Worm (Caenorhabditis elegans) whole organism, mixed stage, embryonic: ENCODE data around the gene C25D7.5.

Experiments used
- mab-5 ChIP-seq: fragments of 150-350 bp; optimal IDR thresholded peaks from 2 replicates; lab custom pipeline; 2014; ENCODE audit warnings: missing biosample characterization, missing genetic modification characterization
- nhr-12 ChIP-seq: fragments of 150-350 bp; optimal IDR thresholded peaks from 2 replicates; lab custom pipeline; 2014; ENCODE audit warnings: missing biosample characterization, missing genetic modification characterization
- pha-4 ChIP-seq: fragments of 150-350 bp; optimal IDR thresholded peaks from 2 replicates; lab custom pipeline; 2018; ENCODE audit warnings: missing biosample characterization, missing genetic modification reagents, missing genetic modification characterization
- snpc-4 ChIP-seq: fragments of 150-350 bp; optimal IDR thresholded peaks from 2 replicates; lab custom pipeline; 2014; ENCODE audit warnings: missing biosample characterization, missing genetic modification characterization

DNA sequence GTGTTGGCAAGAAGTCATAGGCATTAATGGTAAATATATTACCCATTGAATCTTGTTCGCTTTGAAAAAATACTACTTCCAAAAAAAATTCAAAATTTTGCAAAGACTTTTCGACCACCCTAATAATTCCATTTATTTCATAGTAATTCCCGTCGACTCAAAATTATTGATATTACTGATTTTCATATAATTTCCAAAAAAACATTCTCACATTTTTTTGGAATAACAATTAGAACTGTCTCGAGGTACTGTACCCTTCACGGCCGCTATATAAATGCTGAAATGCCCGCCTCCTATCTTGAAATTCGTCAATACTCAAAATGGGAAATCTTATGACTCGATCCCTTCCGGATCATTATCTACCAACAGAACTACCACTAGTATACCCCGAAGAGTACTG lies 28.9 kb upstream of the C25D7.5 start, which contains the start of gene F14H8.4:
- TF ChIP-seq snpc-4 (tag; lab: Kevin White, UChicago) (no peak), mab-5 (tag; lab: Kevin White, UChicago) (no peak), nhr-12 (tag; lab: Kevin White, UChicago) (no peak), pha-4 (tag; lab: Kevin White, UChicago) (no peak)
